Fruit fly (Drosophila melanogaster) whole organism, embryonic: Measurements from ENCODE around the gene CG9795.

Experiments used
- Bteb2 ChIP-seq: fragments of 200-800 bp; sonication (Bioruptor generic); optimal IDR thresholded peaks from 2 replicates; lab custom pipeline; 2016; ENCODE audit warnings: missing biosample characterization, missing genetic modification characterization
- CG10147 ChIP-seq: fragments of 200-800 bp; sonication (Bioruptor generic); optimal IDR thresholded peaks from 2 replicates; lab custom pipeline; 2019; ENCODE audit warnings: missing biosample characterization, mild to moderate bottlenecking, missing genetic modification characterization, moderate library complexity
- CG10543 ChIP-seq: fragments of 200-800 bp; sonication (Bioruptor generic); optimal IDR thresholded peaks from 3 replicates; lab custom pipeline; 2017; ENCODE audit warnings: missing biosample characterization, mild to moderate bottlenecking, missing genetic modification characterization, moderate library complexity
- CG10654 ChIP-seq: fragments of 200-800 bp; sonication (Bioruptor generic); optimal IDR thresholded peaks from 2 replicates; lab custom pipeline; 2016; ENCODE audit warnings: missing biosample characterization, missing genetic modification characterization
- CG10979 ChIP-seq: fragments of 200-800 bp; sonication (Bioruptor generic); optimal IDR thresholded peaks from 2 replicates; lab custom pipeline; 2018; ENCODE audit warnings: missing biosample characterization, mild to moderate bottlenecking, missing genetic modification characterization, moderate library complexity
- CG11085 ChIP-seq: fragments of 200-800 bp; sonication (Bioruptor generic); IDR thresholded peaks from 2 replicates; pipeline ENCODE4 v1.3.6; 2022; ENCODE audit warnings: missing biosample characterization, missing genetic modification characterization
- CG11247 ChIP-seq: fragments of 200-800 bp; sonication (Bioruptor generic); IDR thresholded peaks from 2 replicates; pipeline ENCODE4 v1.3.6; 2022; ENCODE audit warnings: missing biosample characterization, missing genetic modification characterization
- CG13287 ChIP-seq: fragments of 200-800 bp; sonication (Bioruptor generic); IDR thresholded peaks from 2 replicates; pipeline ENCODE4 v1.3.6; 2022; ENCODE audit warnings: missing biosample characterization, missing genetic modification characterization; ENCODE audit not compliant: partially characterized antibody
- CG13894 ChIP-seq: fragments of 200-800 bp; sonication (Bioruptor generic); optimal IDR thresholded peaks from 3 replicates; lab custom pipeline; 2018; ENCODE audit warnings: missing biosample characterization, mild to moderate bottlenecking, missing genetic modification characterization, moderate library complexity
- CG15269 ChIP-seq: fragments of 200-800 bp; sonication (Bioruptor generic); optimal IDR thresholded peaks from 2 replicates; lab custom pipeline; 2018; ENCODE audit warnings: missing biosample characterization, mild to moderate bottlenecking, missing genetic modification characterization, moderate library complexity
- CG1603 ChIP-seq: fragments of 200-800 bp; sonication (Bioruptor generic); optimal IDR thresholded peaks from 2 replicates; lab custom pipeline; 2019; ENCODE audit warnings: missing biosample characterization, mild to moderate bottlenecking, missing genetic modification characterization, moderate library complexity
- CG17802 ChIP-seq: fragments of 200-800 bp; sonication (Bioruptor generic); optimal IDR thresholded peaks from 2 replicates; lab custom pipeline; 2018; ENCODE audit warnings: missing biosample characterization, mild to moderate bottlenecking, missing genetic modification characterization, moderate library complexity
- CG17912 ChIP-seq: fragments of 200-800 bp; sonication (Bioruptor generic); optimal IDR thresholded peaks from 2 replicates; lab custom pipeline; 2018; ENCODE audit warnings: missing biosample characterization, mild to moderate bottlenecking, missing genetic modification characterization
- CG32772 ChIP-seq: fragments of 200-800 bp; sonication (Bioruptor generic); IDR thresholded peaks from 2 replicates; pipeline ENCODE4 v1.3.6; 2022; ENCODE audit warnings: missing biosample characterization, missing genetic modification characterization
- CG3407 ChIP-seq: fragments of 200-800 bp; sonication (Bioruptor generic); optimal IDR thresholded peaks from 2 replicates; lab custom pipeline; 2018; ENCODE audit warnings: missing biosample characterization, mild to moderate bottlenecking, missing genetic modification characterization
- CG5180 ChIP-seq: fragments of 200-800 bp; sonication (Bioruptor generic); optimal IDR thresholded peaks from 3 replicates; lab custom pipeline; 2017; ENCODE audit warnings: missing biosample characterization, missing genetic modification characterization, mild to moderate bottlenecking, moderate library complexity, missing genetic modification reagents
- CG6254 ChIP-seq: fragments of 200-800 bp; sonication (Bioruptor generic); optimal IDR thresholded peaks from 3 replicates; lab custom pipeline; 2017; ENCODE audit warnings: mild to moderate bottlenecking, missing biosample characterization, missing genetic modification reagents, missing genetic modification characterization
- CG6272 ChIP-seq: fragments of 200-800 bp; sonication (Bioruptor generic); IDR thresholded peaks from 2 replicates; pipeline ENCODE4 v1.3.6; 2022; ENCODE audit warnings: missing biosample characterization, missing genetic modification characterization
- CG6689 ChIP-seq: fragments of 200-800 bp; sonication (Bioruptor generic); IDR thresholded peaks from 2 replicates; pipeline ENCODE4 v1.3.6; 2022; ENCODE audit warnings: missing biosample characterization, missing genetic modification characterization
- CG8290 ChIP-seq, 3 experiments: fragments of 200-800 bp; sonication (Bioruptor generic); optimal IDR thresholded peaks; 2 replicates each; lab custom pipeline; 2016 to 2019; ENCODE audit warnings: missing biosample characterization in 3 of 3, missing genetic modification characterization in 3 of 3, mild to moderate bottlenecking in 2 of 3, moderate library complexity in 1 of 3
- CG8478 ChIP-seq: fragments of >200 bp; optimal IDR thresholded peaks from 2 replicates; lab custom pipeline; 2018
- CkIIα-i1 ChIP-seq: fragments of 200-800 bp; sonication (Bioruptor generic); IDR thresholded peaks from 2 replicates; pipeline ENCODE4 v1.3.6; 2022; ENCODE audit warnings: missing biosample characterization, missing genetic modification characterization
- CrebB ChIP-seq: fragments of 200-800 bp; sonication (Bioruptor generic); optimal IDR thresholded peaks from 3 replicates; lab custom pipeline; 2018; ENCODE audit warnings: missing biosample characterization, mild to moderate bottlenecking, missing genetic modification characterization
- Dll ChIP-seq: fragments of 200-800 bp; sonication (Bioruptor generic); IDR thresholded peaks from 4 replicates; pipeline ENCODE4 v1.3.6; 2022; ENCODE audit warnings: missing biosample characterization, missing genetic modification characterization; ENCODE audit not compliant: partially characterized antibody
- H2.0 ChIP-seq: fragments of 200-800 bp; sonication (Bioruptor generic); IDR thresholded peaks from 2 replicates; pipeline ENCODE4 v1.3.6; 2022; ENCODE audit warnings: missing biosample characterization, missing genetic modification characterization
- HHEX ChIP-seq: fragments of 200-800 bp; sonication (Bioruptor generic); optimal IDR thresholded peaks from 3 replicates; lab custom pipeline; 2017; ENCODE audit warnings: missing biosample characterization, mild to moderate bottlenecking, missing genetic modification characterization, missing genetic modification reagents
- Hr3 ChIP-seq: fragments of 200-800 bp; sonication (Bioruptor generic); optimal IDR thresholded peaks from 3 replicates; lab custom pipeline; 2016; ENCODE audit warnings: missing biosample characterization, missing genetic modification characterization
- Mes4 ChIP-seq: fragments of 200-800 bp; sonication (Bioruptor generic); optimal IDR thresholded peaks from 2 replicates; lab custom pipeline; 2016; ENCODE audit warnings: missing biosample characterization, missing genetic modification characterization
- Sox100B ChIP-seq: fragments of 200-800 bp; sonication (Bioruptor generic); optimal IDR thresholded peaks from 3 replicates; lab custom pipeline; 2018; ENCODE audit warnings: missing biosample characterization, mild to moderate bottlenecking, missing genetic modification characterization
- bowl ChIP-seq: fragments of 200-800 bp; sonication (Bioruptor generic); IDR thresholded peaks from 2 replicates; pipeline ENCODE4 v1.3.6; 2022; ENCODE audit warnings: missing biosample characterization, missing genetic modification characterization
- dpn ChIP-seq, 2 experiments: fragments of 200-800 bp; sonication (Bioruptor generic); optimal IDR thresholded peaks; 3 replicates each; lab custom pipeline; 2016; ENCODE audit warnings: missing biosample characterization in 2 of 2, missing genetic modification characterization in 2 of 2
- fd102C ChIP-seq: fragments of 200-800 bp; sonication (Bioruptor generic); optimal IDR thresholded peaks from 2 replicates; lab custom pipeline; 2018; ENCODE audit warnings: missing biosample characterization, mild to moderate bottlenecking, missing genetic modification characterization, moderate library complexity
- fu2 ChIP-seq: fragments of 200-800 bp; sonication (Bioruptor generic); optimal IDR thresholded peaks from 2 replicates; lab custom pipeline; 2016; ENCODE audit warnings: missing biosample characterization, missing genetic modification characterization
- grn ChIP-seq: fragments of 200-800 bp; sonication (Bioruptor generic); optimal IDR thresholded peaks from 3 replicates; lab custom pipeline; 2017; ENCODE audit warnings: missing biosample characterization, missing genetic modification characterization
- jigr1 ChIP-seq: fragments of 200-800 bp; sonication (Bioruptor generic); IDR thresholded peaks from 3 replicates; pipeline ENCODE4 v1.3.6; 2022; ENCODE audit warnings: missing biosample characterization, missing genetic modification characterization
- lab ChIP-seq: fragments of 200-800 bp; sonication (Bioruptor generic); optimal IDR thresholded peaks from 3 replicates; lab custom pipeline; 2017; ENCODE audit warnings: missing biosample characterization, missing genetic modification characterization, mild to moderate bottlenecking, moderate library complexity, missing genetic modification reagents
- lbe ChIP-seq: fragments of 200-800 bp; sonication (Bioruptor generic); optimal IDR thresholded peaks from 2 replicates; lab custom pipeline; 2016; ENCODE audit warnings: missing biosample characterization, mild to moderate bottlenecking, missing genetic modification characterization
- nerfin-2 ChIP-seq: fragments of 200-800 bp; sonication (Bioruptor generic); IDR thresholded peaks from 2 replicates; pipeline ENCODE4 v1.3.6; 2022; ENCODE audit warnings: missing biosample characterization, missing genetic modification characterization; ENCODE audit not compliant: partially characterized antibody
- onecut ChIP-seq: fragments of 200-800 bp; sonication (Bioruptor generic); IDR thresholded peaks from 2 replicates; pipeline ENCODE4 v1.3.6; 2022; ENCODE audit warnings: missing biosample characterization, missing genetic modification characterization
- peb ChIP-seq: fragments of 200-800 bp; sonication (Bioruptor generic); IDR thresholded peaks from 2 replicates; pipeline ENCODE4 v1.3.6; 2022; ENCODE audit warnings: missing biosample characterization, missing genetic modification characterization
- pho ChIP-seq: fragments of 200-800 bp; sonication (Bioruptor generic); optimal IDR thresholded peaks from 2 replicates; lab custom pipeline; 2016; ENCODE audit warnings: missing biosample characterization, missing genetic modification characterization
- pros ChIP-seq: fragments of 200-800 bp; sonication (Bioruptor generic); optimal IDR thresholded peaks from 3 replicates; lab custom pipeline; 2019; ENCODE audit warnings: missing biosample characterization, mild to moderate bottlenecking, missing genetic modification characterization, moderate library complexity
- psq ChIP-seq: fragments of 200-800 bp; sonication (Bioruptor generic); optimal IDR thresholded peaks from 2 replicates; lab custom pipeline; 2017; ENCODE audit warnings: missing biosample characterization, missing genetic modification characterization
- pzg ChIP-seq: fragments of 200-800 bp; sonication (Bioruptor generic); optimal IDR thresholded peaks from 3 replicates; lab custom pipeline; 2018; ENCODE audit warnings: missing biosample characterization, mild to moderate bottlenecking, missing genetic modification characterization, moderate library complexity
- sqz ChIP-seq: fragments of 200-800 bp; sonication (Bioruptor generic); optimal IDR thresholded peaks from 3 replicates; lab custom pipeline; 2018; ENCODE audit warnings: missing biosample characterization, mild to moderate bottlenecking, missing genetic modification characterization
- toy ChIP-seq: fragments of 200-800 bp; sonication (Bioruptor generic); IDR thresholded peaks from 2 replicates; pipeline ENCODE4 v1.3.6; 2022; ENCODE audit warnings: missing biosample characterization, missing genetic modification characterization
- vvl ChIP-seq: fragments of 200-800 bp; sonication (Bioruptor generic); IDR thresholded peaks from 2 replicates; pipeline ENCODE4 v1.3.6; 2022; ENCODE audit warnings: missing biosample characterization, missing genetic modification characterization
- z ChIP-seq: fragments of 200-800 bp; sonication (Bioruptor generic); IDR thresholded peaks from 3 replicates; pipeline ENCODE4 v1.3.6; 2022; ENCODE audit warnings: missing biosample characterization, missing genetic modification characterization
- zen2 ChIP-seq: fragments of 200-800 bp; sonication (Bioruptor generic); IDR thresholded peaks from 3 replicates; pipeline ENCODE4 v1.3.6; 2022; ENCODE audit warnings: missing biosample characterization, missing genetic modification characterization; ENCODE audit not compliant: partially characterized antibody

The CG9795 gene

DNA sequence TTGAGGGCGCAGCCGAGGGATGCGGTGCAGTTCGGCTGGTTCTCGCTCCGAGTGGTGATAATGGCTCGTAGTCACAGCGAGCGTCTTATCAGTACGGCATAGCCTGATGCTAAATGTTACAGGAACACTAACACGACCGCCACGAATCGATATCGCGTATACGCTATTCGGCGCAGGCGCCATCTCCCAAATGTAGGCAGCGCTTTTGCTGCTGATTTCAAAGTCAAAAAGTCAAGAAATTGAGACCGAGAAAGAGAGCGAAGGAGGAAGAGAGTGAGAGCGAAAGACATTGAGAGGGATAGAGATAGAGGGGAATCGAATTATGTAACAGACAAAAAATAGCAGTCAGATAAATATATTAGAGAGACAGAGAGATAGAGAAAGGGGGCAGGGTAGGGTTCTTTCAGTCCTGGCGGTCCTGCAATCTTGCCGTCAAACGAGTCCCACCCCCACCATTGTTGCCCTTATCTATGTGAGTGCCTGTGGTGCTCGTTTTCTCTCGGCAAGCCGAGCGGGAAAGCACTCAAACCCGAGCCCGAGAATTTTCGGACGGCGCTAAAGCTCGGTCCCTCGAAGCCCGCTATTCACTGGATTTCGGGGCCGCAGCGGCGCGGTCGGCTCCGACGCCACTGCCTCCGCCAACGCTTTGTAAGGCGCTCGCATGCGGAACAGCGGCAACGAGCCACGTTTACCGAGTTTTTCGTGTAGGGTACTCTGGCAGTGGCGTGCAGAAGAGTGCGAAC, 38.2 kb upstream of the CG9795 start (continued):
- TF ChIP-seq CG13287 (GFP tag; lab: Robert Waterston, UW), result no peak
- no peak for TF ChIP-seq vvl (GFP tag; lab: Robert Waterston, UW)
- TF ChIP-seq CG32772 (GFP tag; lab: Robert Waterston, UW), result no peak
- peak; percentile 58 for TF ChIP-seq CG13894 (tag; lab: Kevin White, UChicago)
- TF ChIP-seq Sox100B (GFP tag; lab: Kevin White, UChicago), result no peak
- TF ChIP-seq CG3407 (GFP tag; lab: Kevin White, UChicago), result no peak
- TF ChIP-seq peb, result no peak
- TF ChIP-seq H2.0, result no peak
- TF ChIP-seq CG17802 (tag; lab: Kevin White, UChicago), result no peak
- TF ChIP-seq jigr1 (GFP tag; lab: Robert Waterston, UW), result no peak
- TF ChIP-seq CG10543 (GFP tag; lab: Kevin White, UChicago), result peak; percentile 9
- TF ChIP-seq CG10654 (GFP tag; lab: Kevin White, UChicago), result no peak
- TF ChIP-seq CG15269 (tag; lab: Kevin White, UChicago), result no peak
- TF ChIP-seq lab (GFP tag; lab: Kevin White, UChicago), result peak; percentile 41
- TF ChIP-seq CG8290 (GFP tag; optimal IDR thresholded peaks at IDR 0.05; lab: Kevin White, UChicago), result no peak
- peak in 1 of 2 experiments; percentile 38 for TF ChIP-seq CG8290 (tag; optimal IDR thresholded peaks at IDR 0.05; lab: Kevin White, UChicago)
- TF ChIP-seq CG10147 (GFP tag; lab: Kevin White, UChicago), result no peak
- TF ChIP-seq onecut (GFP tag; lab: Robert Waterston, UW), result peak; percentile 93
- no peak for TF ChIP-seq Bteb2
- TF ChIP-seq CkIIα-i1 (GFP tag; lab: Robert Waterston, UW), result no peak
- TF ChIP-seq CrebB (tag; lab: Kevin White, UChicago), result no peak
- peak; percentile 7 for TF ChIP-seq pzg
- TF ChIP-seq CG6254 (GFP tag; lab: Kevin White, UChicago), result no peak
- no peak for TF ChIP-seq fu2 (GFP tag; lab: Kevin White, UChicago)
- TF ChIP-seq pros (GFP tag; lab: Kevin White, UChicago), result peak; percentile 34
- peak; percentile 9 for TF ChIP-seq sqz (GFP tag; lab: Kevin White, UChicago)
- TF ChIP-seq Dll (GFP tag; lab: Robert Waterston, UW), result no peak
- no peak for TF ChIP-seq CG11085 (GFP tag; lab: Robert Waterston, UW)
- TF ChIP-seq dpn (GFP tag; optimal IDR thresholded peaks at IDR 0.05; lab: Kevin White, UChicago), result no peak
- TF ChIP-seq CG6272 (GFP tag; lab: Robert Waterston, UW), result no peak
- TF ChIP-seq psq (GFP tag; lab: Kevin White, UChicago), result no peak
- no peak for TF ChIP-seq toy
- TF ChIP-seq CG8478 (lab: Kevin White, UChicago), result no peak
- no peak for TF ChIP-seq fd102C (GFP tag; lab: Kevin White, UChicago)
- TF ChIP-seq nerfin-2, result no peak
- TF ChIP-seq CG5180 (GFP tag; lab: Kevin White, UChicago), result no peak
- TF ChIP-seq Hr3 (GFP tag; lab: Kevin White, UChicago), result no peak
- peak; percentile 16 for TF ChIP-seq grn (GFP tag; lab: Kevin White, UChicago)
- TF ChIP-seq CG10979 (tag; lab: Kevin White, UChicago), result no peak
- no peak for TF ChIP-seq CG11247
- 0 out of 2 replicates have a peak, but pooled peaks have one; percentile 8 for TF ChIP-seq CG6689 (GFP tag; lab: Robert Waterston, UW)
- TF ChIP-seq zen2 (GFP tag; lab: Robert Waterston, UW), result 0 out of 3 replicates have a peak, but pooled peaks have one; percentile 31
- TF ChIP-seq bowl (GFP tag; lab: Robert Waterston, UW), result no peak
- TF ChIP-seq CG17912, result no peak
- TF ChIP-seq lbe (GFP tag; lab: Kevin White, UChicago), result no peak
- no peak for TF ChIP-seq HHEX
- TF ChIP-seq Mes4 (GFP tag; lab: Kevin White, UChicago), result no peak
- TF ChIP-seq pho (GFP tag; lab: Kevin White, UChicago), result no peak
- no peak for TF ChIP-seq CG1603 (tag; lab: Kevin White, UChicago)
- TF ChIP-seq z, result peak; percentile 86
